Fruit fly (Drosophila melanogaster) S2 (cell line): ENCODE measurements around the gene Rac1.

ENCODE experiments used
- CG8478 ChIP-seq: fragments of >200 bp; optimal IDR thresholded peaks from 2 replicates; lab custom pipeline; 2018
- CTCF ChIP-seq, 2 experiments: fragments of >200 bp; optimal IDR thresholded peaks; 2 replicates each; lab custom pipeline; 2018

DNA sequence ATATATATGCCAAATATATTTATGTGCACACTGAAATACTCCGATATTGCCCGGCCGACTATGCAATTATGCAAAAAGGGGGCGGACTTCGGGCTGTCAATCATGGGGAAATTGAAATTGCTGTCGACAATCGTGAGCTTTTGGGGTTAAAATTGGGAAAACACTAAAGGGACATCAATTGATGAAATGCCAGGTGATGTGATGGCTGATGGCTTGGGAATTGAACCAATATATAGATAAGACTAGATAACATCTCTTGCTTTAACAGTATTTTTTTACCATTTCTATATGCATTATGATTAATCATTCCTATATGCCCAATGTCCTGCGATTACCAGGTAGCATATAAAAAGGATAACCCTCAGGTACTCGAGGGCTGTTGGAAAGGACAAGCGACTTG is 24.5 kb downstream of the Rac1 start:
- no peak for TF ChIP-seq CTCF (optimal IDR thresholded peaks at IDR 0.05; lab: Kevin White, UChicago)
- TF ChIP-seq CG8478 (lab: Kevin White, UChicago) = no peak
